Worm (Caenorhabditis elegans) whole organism, young adult: ENCODE measurements around the gene lin-52.

ENCODE experiments used
- C17E4.6 ChIP-seq: fragments of 200-800 bp; sonication (Bioruptor generic); IDR thresholded peaks from 2 replicates; pipeline ENCODE4 v1.3.6; 2022; ENCODE audit warnings: missing genetic modification reagents, missing genetic modification characterization, missing compliant biosample characterization
- F10E7.11 ChIP-seq: sonication (generic microtip); optimal IDR thresholded peaks from 2 replicates; lab custom pipeline; 2017; ENCODE audit warnings: mild to moderate bottlenecking, missing genetic modification characterization, moderate library complexity, missing compliant biosample characterization
- F23B12.7 ChIP-seq: sonication (generic microtip); optimal IDR thresholded peaks from 2 replicates; lab custom pipeline; 2017; ENCODE audit warnings: missing genetic modification characterization, mild to moderate bottlenecking, missing compliant biosample characterization, antibody characterized with exemption, moderate library complexity; ENCODE audit not compliant: insufficient read depth
- F39B2.1 ChIP-seq: fragments of 200-800 bp; sonication (Bioruptor generic); IDR thresholded peaks from 2 replicates; pipeline ENCODE4 v1.3.6; 2022; ENCODE audit warnings: missing genetic modification reagents, missing genetic modification characterization, missing compliant biosample characterization
- F57A8.1 ChIP-seq: fragments of 200-800 bp; sonication (Bioruptor generic); optimal IDR thresholded peaks from 2 replicates; lab custom pipeline; 2018; ENCODE audit warnings: mild to moderate bottlenecking, missing genetic modification characterization, moderate library complexity, missing compliant biosample characterization
- F57C9.4 ChIP-seq: sonication (generic microtip); optimal IDR thresholded peaks from 2 replicates; lab custom pipeline; 2017; ENCODE audit warnings: mild to moderate bottlenecking, missing genetic modification characterization, missing compliant biosample characterization
- K11D2.4 ChIP-seq: fragments of 200-800 bp; sonication (Bioruptor generic); IDR thresholded peaks from 2 replicates; pipeline ENCODE4 v1.3.6; 2022; ENCODE audit warnings: missing genetic modification reagents, missing genetic modification characterization, missing compliant biosample characterization
- T07F8.4 ChIP-seq: sonication (generic microtip); optimal IDR thresholded peaks from 2 replicates; lab custom pipeline; 2016; ENCODE audit warnings: mild to moderate bottlenecking, missing genetic modification characterization, moderate library complexity, missing compliant biosample characterization
- T26A5.8 ChIP-seq: sonication (generic microtip); optimal IDR thresholded peaks from 2 replicates; lab custom pipeline; 2016; ENCODE audit warnings: missing genetic modification characterization, missing compliant biosample characterization
- Y53F4B.3 ChIP-seq: fragments of 200-800 bp; sonication (Bioruptor generic); IDR thresholded peaks from 2 replicates; pipeline ENCODE4 v1.3.6; 2022; ENCODE audit warnings: missing genetic modification reagents, missing genetic modification characterization, missing compliant biosample characterization
- Y56A3A.18 ChIP-seq: fragments of 200-800 bp; sonication (Bioruptor generic); IDR thresholded peaks from 2 replicates; pipeline ENCODE4 v1.3.6; 2022; ENCODE audit warnings: missing genetic modification reagents, missing genetic modification characterization, missing compliant biosample characterization
- Y95B8A.8 ChIP-seq: fragments of 200-800 bp; sonication (Bioruptor generic); IDR thresholded peaks from 2 replicates; pipeline ENCODE4 v1.3.6; 2022; ENCODE audit warnings: missing genetic modification reagents, missing genetic modification characterization, missing compliant biosample characterization
- ZK185.1 ChIP-seq: sonication (generic microtip); optimal IDR thresholded peaks from 2 replicates; lab custom pipeline; 2016; ENCODE audit warnings: mild to moderate bottlenecking, missing genetic modification characterization, missing compliant biosample characterization; ENCODE audit not compliant: poor library complexity, severe bottlenecking
- ama-1 ChIP-seq, 3 experiments: fragments of 150-350 bp in 1 of 3; sonication (generic microtip) in 2 of 3; optimal IDR thresholded peaks; 2 replicates each; lab custom pipeline; 2014 to 2018; ENCODE audit warnings: missing biosample characterization in 2 of 3, missing genetic modification characterization in 2 of 3, missing genetic modification reagents in 2 of 3
- atf-7 ChIP-seq: sonication (generic microtip); optimal IDR thresholded peaks from 2 replicates; lab custom pipeline; 2017; ENCODE audit warnings: mild to moderate bottlenecking, missing genetic modification characterization, missing compliant biosample characterization
- attf-3 ChIP-seq: fragments of 200-800 bp; sonication (Bioruptor generic); conservative IDR thresholded peaks from 2 replicates; pipeline ENCODE4 v1.3.6; 2022; ENCODE audit warnings: missing genetic modification reagents, missing genetic modification characterization, missing compliant biosample characterization
- attf-6 ChIP-seq: fragments of 200-800 bp; sonication (Bioruptor generic); IDR thresholded peaks from 2 replicates; pipeline ENCODE4 v1.3.6; 2022; ENCODE audit warnings: missing genetic modification reagents, missing genetic modification characterization, missing compliant biosample characterization
- cebp-2 ChIP-seq: fragments of 200-800 bp; sonication (Bioruptor generic); IDR thresholded peaks from 2 replicates; pipeline ENCODE4 v1.3.6; 2022; ENCODE audit warnings: missing genetic modification characterization, missing compliant biosample characterization
- ceh-100 ChIP-seq: fragments of 200-800 bp; sonication (Bioruptor generic); IDR thresholded peaks from 2 replicates; pipeline ENCODE4 v1.3.6; 2022; ENCODE audit warnings: missing genetic modification reagents, missing genetic modification characterization, missing compliant biosample characterization
- ets-4 ChIP-seq: fragments of 200-800 bp; sonication (Bioruptor generic); optimal IDR thresholded peaks from 2 replicates; lab custom pipeline; 2018; ENCODE audit warnings: mild to moderate bottlenecking, missing genetic modification characterization, missing compliant biosample characterization
- gei-17 ChIP-seq: fragments of 200-800 bp; sonication (Bioruptor generic); optimal IDR thresholded peaks from 2 replicates; lab custom pipeline; 2018; ENCODE audit warnings: mild to moderate bottlenecking, missing genetic modification characterization, missing compliant biosample characterization
- hmg-1.2 ChIP-seq: fragments of 200-800 bp; sonication (Bioruptor generic); IDR thresholded peaks from 2 replicates; pipeline ENCODE4 v1.3.6; 2022; ENCODE audit warnings: missing genetic modification reagents, missing genetic modification characterization, missing compliant biosample characterization
- hmg-20 ChIP-seq: fragments of 200-800 bp; sonication (Bioruptor generic); IDR thresholded peaks from 2 replicates; pipeline ENCODE4 v1.3.6; 2022; ENCODE audit warnings: missing genetic modification reagents, missing genetic modification characterization, missing compliant biosample characterization
- let-526 ChIP-seq: fragments of 200-800 bp; sonication (Bioruptor generic); IDR thresholded peaks from 2 replicates; pipeline ENCODE4 v1.3.6; 2022; ENCODE audit warnings: missing genetic modification reagents, missing genetic modification characterization, missing compliant biosample characterization
- lin-35 ChIP-seq, 3 experiments: fragments of 150-350 bp in 2 of 3; sonication (generic microtip) in 1 of 3; optimal IDR thresholded peaks; 2 replicates each; lab custom pipeline; 2014 to 2018; ENCODE audit warnings: missing biosample characterization in 3 of 3, missing genetic modification characterization in 3 of 3, missing genetic modification reagents in 3 of 3
- lin-40 ChIP-seq: sonication (generic microtip); optimal IDR thresholded peaks from 2 replicates; lab custom pipeline; 2016; ENCODE audit warnings: missing genetic modification characterization, mild to moderate bottlenecking, missing compliant biosample characterization, missing genotype, missing genetic modification reagents
- lin-54 ChIP-seq: fragments of 200-800 bp; sonication (Bioruptor generic); optimal IDR thresholded peaks from 2 replicates; lab custom pipeline; 2018; ENCODE audit warnings: mild to moderate bottlenecking, missing genetic modification characterization, missing compliant biosample characterization
- lsy-27 ChIP-seq: sonication (generic microtip); optimal IDR thresholded peaks from 2 replicates; lab custom pipeline; 2017; ENCODE audit warnings: missing genetic modification characterization, mild to moderate bottlenecking, missing compliant biosample characterization, antibody characterized with exemption, missing genotype, borderline replicate concordance; ENCODE audit not compliant: insufficient read depth
- madf-10 ChIP-seq: sonication (generic microtip); optimal IDR thresholded peaks from 2 replicates; lab custom pipeline; 2016; ENCODE audit warnings: mild to moderate bottlenecking, missing genetic modification characterization, missing compliant biosample characterization
- madf-3 ChIP-seq: fragments of 200-800 bp; sonication (Bioruptor generic); IDR thresholded peaks from 2 replicates; pipeline ENCODE4 v1.3.6; 2022; ENCODE audit warnings: missing genetic modification reagents, missing genetic modification characterization, missing compliant biosample characterization
- madf-6 ChIP-seq: fragments of 200-800 bp; sonication (Bioruptor generic); IDR thresholded peaks from 2 replicates; pipeline ENCODE4 v1.3.6; 2022; ENCODE audit warnings: missing genetic modification reagents, missing genetic modification characterization, missing compliant biosample characterization
- mcd-1 ChIP-seq: fragments of 200-800 bp; sonication (Bioruptor generic); IDR thresholded peaks from 2 replicates; pipeline ENCODE4 v1.3.6; 2022; ENCODE audit warnings: missing genetic modification reagents, missing genetic modification characterization, missing compliant biosample characterization
- mel-28 ChIP-seq: sonication (generic microtip); optimal IDR thresholded peaks from 2 replicates; lab custom pipeline; 2016; ENCODE audit warnings: borderline replicate concordance, mild to moderate bottlenecking, missing genetic modification characterization, missing compliant biosample characterization
- nhr-27 ChIP-seq: fragments of 200-800 bp; sonication (Bioruptor generic); optimal IDR thresholded peaks from 2 replicates; lab custom pipeline; 2018; ENCODE audit warnings: mild to moderate bottlenecking, missing genetic modification characterization, moderate library complexity, missing compliant biosample characterization
- nhr-80 ChIP-seq: sonication (generic microtip); optimal IDR thresholded peaks from 2 replicates; lab custom pipeline; 2016; ENCODE audit warnings: missing genetic modification characterization, missing compliant biosample characterization
- nhr-90 ChIP-seq: sonication (generic microtip); optimal IDR thresholded peaks from 2 replicates; lab custom pipeline; 2016; ENCODE audit warnings: missing genotype, mild to moderate bottlenecking, missing genetic modification characterization, missing compliant biosample characterization
- pbrm-1 ChIP-seq: fragments of 200-800 bp; sonication (Bioruptor generic); IDR thresholded peaks from 2 replicates; pipeline ENCODE4 v1.3.6; 2022; ENCODE audit warnings: missing genetic modification reagents, missing genetic modification characterization, missing compliant biosample characterization
- sdz-38 ChIP-seq: sonication (generic microtip); optimal IDR thresholded peaks from 2 replicates; lab custom pipeline; 2016; ENCODE audit warnings: missing genotype, missing genetic modification characterization, missing compliant biosample characterization
- snpc-1.1 ChIP-seq: sonication (generic microtip); optimal IDR thresholded peaks from 2 replicates; lab custom pipeline; 2017; ENCODE audit warnings: missing genetic modification characterization, mild to moderate bottlenecking, missing compliant biosample characterization, antibody characterized with exemption, moderate library complexity, missing genotype, missing genetic modification reagents; ENCODE audit not compliant: insufficient read depth
- snpc-3.4 ChIP-seq: sonication (generic microtip); optimal IDR thresholded peaks from 2 replicates; lab custom pipeline; 2017; ENCODE audit warnings: missing genetic modification characterization, mild to moderate bottlenecking, missing compliant biosample characterization, antibody characterized with exemption, moderate library complexity, missing genotype, missing genetic modification reagents
- snpc-4 ChIP-seq, 5 experiments: fragments of 150-350 bp in 1 of 5; sonication (generic microtip) in 4 of 5; optimal IDR thresholded peaks; 2 replicates each; lab custom pipeline; 2014 to 2018; ENCODE audit warnings: missing genetic modification characterization in 5 of 5, missing biosample characterization in 3 of 5, antibody characterized with exemption in 2 of 5, mild to moderate bottlenecking in 2 of 5, missing compliant biosample characterization in 2 of 5, missing genotype in 2 of 5, moderate library complexity in 2 of 5, missing genetic modification reagents in 1 of 5
- somi-1 ChIP-seq: fragments of 200-800 bp; sonication (Bioruptor generic); optimal IDR thresholded peaks from 2 replicates; lab custom pipeline; 2018; ENCODE audit warnings: mild to moderate bottlenecking, missing genetic modification characterization, missing compliant biosample characterization
- tbx-9 ChIP-seq: sonication (generic microtip); optimal IDR thresholded peaks from 2 replicates; lab custom pipeline; 2016; ENCODE audit warnings: borderline replicate concordance, missing genetic modification characterization, inconsistent platforms, missing compliant biosample characterization
- ztf-18 ChIP-seq: sonication (generic microtip); optimal IDR thresholded peaks from 2 replicates; lab custom pipeline; 2016; ENCODE audit warnings: missing genotype, mild to moderate bottlenecking, missing genetic modification characterization, missing compliant biosample characterization
- ztf-26 ChIP-seq: sonication (generic microtip); optimal IDR thresholded peaks from 2 replicates; lab custom pipeline; 2017; ENCODE audit warnings: missing genetic modification characterization, missing compliant biosample characterization
- ztf-28 ChIP-seq: fragments of 200-800 bp; sonication (Bioruptor generic); IDR thresholded peaks from 2 replicates; pipeline ENCODE4 v1.3.6; 2022; ENCODE audit warnings: missing genetic modification reagents, missing genetic modification characterization, missing compliant biosample characterization

Gene lin-52

ce11 chrIII:9824330-9824934 is at the start of gene lin-52:
TSS of gene lin-52 (minus strand) at chrIII:9824750.
- TF ChIP-seq pbrm-1 (GFP tag; lab: Robert Waterston, UW) (no peak), attf-6 (GFP tag; lab: Robert Waterston, UW) (no peak; the same call in 1 of the 2 replicates), ZK185.1 (peak; percentile 69), C17E4.6 (no peak), lsy-27 (tag; lab: Kevin White, UChicago) (no peak), ztf-28 (GFP tag; lab: Robert Waterston, UW) (no peak), snpc-4 (GFP tag; optimal IDR thresholded peaks at IDR 0.05; lab: Kevin White, UChicago) (no peak), snpc-4 (tag; optimal IDR thresholded peaks at IDR 0.05; lab: Kevin White, UChicago) (no peak), ztf-26 (peak; percentile 46), F23B12.7 (tag; lab: Kevin White, UChicago) (no peak), ets-4 (GFP tag; lab: Kevin White, UChicago) (no peak), T26A5.8 (tag; lab: Kevin White, UChicago) (no peak), ama-1 (optimal IDR thresholded peaks at IDR 0.05; lab: Kevin White, UChicago) (peak; percentile 79), ama-1 (GFP tag; optimal IDR thresholded peaks at IDR 0.05; lab: Kevin White, UChicago) (peak in 1 of 2 experiments; percentile 8), ztf-18 (tag; lab: Kevin White, UChicago) (no peak), sdz-38 (no peak), snpc-1.1 (tag; lab: Kevin White, UChicago) (no peak), attf-3 (GFP tag; lab: Robert Waterston, UW) (no peak), mcd-1 (GFP tag; lab: Robert Waterston, UW) (no peak; the same call in 1 of the 2 replicates), nhr-80 (tag; lab: Kevin White, UChicago) (no peak), lin-54 (GFP tag; lab: Kevin White, UChicago) (peak; percentile 29), lin-35 (GFP tag; optimal IDR thresholded peaks at IDR 0.05; lab: Kevin White, UChicago) (peak in 1 of 3 experiments; percentile 47), F57C9.4 (tag; lab: Kevin White, UChicago) (no peak), K11D2.4 (GFP tag; lab: Robert Waterston, UW) (no peak; the same call in 1 of the 2 replicates), F10E7.11 (tag; lab: Kevin White, UChicago) (no peak), let-526 (GFP tag; lab: Robert Waterston, UW) (no peak), Y56A3A.18 (peak; percentile 57; the same call in 1 of the 2 replicates), mel-28 (no peak), gei-17 (GFP tag; lab: Kevin White, UChicago) (peak; percentile 17), madf-3 (GFP tag; lab: Robert Waterston, UW) (peak; percentile 49; the same call in 1 of the 2 replicates), hmg-20 (GFP tag; lab: Robert Waterston, UW) (no peak), hmg-1.2 (GFP tag; lab: Robert Waterston, UW) (no peak), cebp-2 (GFP tag; lab: Robert Waterston, UW) (no peak), nhr-27 (tag; lab: Kevin White, UChicago) (no peak), F57A8.1 (no peak), madf-6 (GFP tag; lab: Robert Waterston, UW) (peak; percentile 35; the same call in 1 of the 2 replicates), madf-10 (peak; percentile 27), ceh-100 (GFP tag; lab: Robert Waterston, UW) (0 out of 2 replicates have a peak, but pooled peaks have one; percentile 35), Y95B8A.8 (GFP tag; lab: Robert Waterston, UW) (peak; percentile 52; the same call in 1 of the 2 replicates), somi-1 (GFP tag; lab: Kevin White, UChicago) (no peak), nhr-90 (no peak), lin-40 (tag; lab: Kevin White, UChicago) (peak; percentile 24), T07F8.4 (no peak), tbx-9 (no peak), snpc-3.4 (tag; lab: Kevin White, UChicago) (no peak), atf-7 (tag; lab: Kevin White, UChicago) (peak; percentile 51), Y53F4B.3 (GFP tag; lab: Robert Waterston, UW) (no peak), F39B2.1 (GFP tag; lab: Robert Waterston, UW) (0 out of 2 replicates have a peak, but pooled peaks have one; percentile 60)
